Worm (Caenorhabditis elegans) whole organism, L1 larva: Measurements from ENCODE around the gene Y79H2A.4.

Source experiments
- C34B4.2 ChIP-seq: sonication (generic microtip); optimal IDR thresholded peaks from 2 replicates; lab custom pipeline; 2017; ENCODE audit warnings: mild to moderate bottlenecking, missing genetic modification characterization, missing compliant biosample characterization
- F16B12.6 ChIP-seq: fragments of 150-350 bp; optimal IDR thresholded peaks from 2 replicates; lab custom pipeline; 2014; ENCODE audit warnings: missing biosample characterization, missing genetic modification characterization
- alr-1 ChIP-seq: fragments of 200-800 bp; sonication (Bioruptor generic); optimal IDR thresholded peaks from 2 replicates; lab custom pipeline; 2018; ENCODE audit warnings: borderline replicate concordance, mild to moderate bottlenecking, missing genetic modification characterization, missing compliant biosample characterization
- ama-1 ChIP-seq: fragments of 150-350 bp; optimal IDR thresholded peaks from 2 replicates; lab custom pipeline; 2014
- blmp-1 ChIP-seq: fragments of 150-350 bp; optimal IDR thresholded peaks from 2 replicates; lab custom pipeline; 2014; ENCODE audit warnings: missing biosample characterization, missing genetic modification characterization
- ceh-63 ChIP-seq: fragments of 200-800 bp; sonication (Bioruptor generic); optimal IDR thresholded peaks from 2 replicates; lab custom pipeline; 2018; ENCODE audit warnings: mild to moderate bottlenecking, missing genetic modification characterization, missing compliant biosample characterization
- dsc-1 ChIP-seq: sonication (generic microtip); optimal IDR thresholded peaks from 2 replicates; lab custom pipeline; 2016; ENCODE audit warnings: mild to moderate bottlenecking, missing genetic modification characterization, missing compliant biosample characterization
- efl-1 ChIP-seq, 4 experiments: fragments of 150-350 bp; optimal IDR thresholded peaks in 3 of 4; peaks in 1 of 4; 1 replicate in 1 of 4; 2 replicates in 3 of 4; lab custom pipeline; 2014; ENCODE audit warnings: missing biosample characterization in 2 of 4, missing genetic modification characterization in 2 of 4, missing genetic modification reagents in 2 of 4
- elt-3 ChIP-seq, 6 experiments: fragments of 150-350 bp in 1 of 6; sonication (generic microtip); optimal IDR thresholded peaks; 2 replicates each; lab custom pipeline; 2017 to 2018; ENCODE audit warnings: missing biosample characterization in 6 of 6, missing genetic modification characterization in 6 of 6, inconsistent platforms in 1 of 6
- fkh-10 ChIP-seq: sonication (generic microtip); optimal IDR thresholded peaks from 2 replicates; lab custom pipeline; 2017; ENCODE audit warnings: missing biosample characterization, missing genetic modification reagents, missing genetic modification characterization
- fos-1 ChIP-seq: fragments of 150-350 bp; optimal IDR thresholded peaks from 2 replicates; lab custom pipeline; 2014; ENCODE audit warnings: missing biosample characterization, missing genetic modification characterization
- grh-1 ChIP-seq: fragments of 200-800 bp; sonication (Bioruptor generic); IDR thresholded peaks from 2 replicates; pipeline ENCODE4 v1.3.6; 2022; ENCODE audit warnings: missing genetic modification reagents, missing genetic modification characterization, missing compliant biosample characterization
- hlh-4 ChIP-seq: sonication (generic microtip); optimal IDR thresholded peaks from 2 replicates; lab custom pipeline; 2016; ENCODE audit warnings: mild to moderate bottlenecking, missing genetic modification characterization, missing compliant biosample characterization
- hpl-2 ChIP-seq: fragments of 150-350 bp; optimal IDR thresholded peaks from 2 replicates; lab custom pipeline; 2014; ENCODE audit warnings: missing biosample characterization, missing genetic modification reagents, missing genetic modification characterization
- jun-1 ChIP-seq: fragments of 150-350 bp; optimal IDR thresholded peaks from 2 replicates; lab custom pipeline; 2014; ENCODE audit warnings: missing biosample characterization, missing genetic modification reagents, missing genetic modification characterization
- lin-14 ChIP-seq: fragments of 200-800 bp; sonication (Bioruptor generic); optimal IDR thresholded peaks from 2 replicates; lab custom pipeline; 2018; ENCODE audit warnings: mild to moderate bottlenecking, missing genetic modification characterization, moderate library complexity, missing compliant biosample characterization
- lin-35 ChIP-seq, 2 experiments: fragments of 150-350 bp; optimal IDR thresholded peaks; 2 replicates each; lab custom pipeline; 2014; ENCODE audit warnings: missing biosample characterization in 2 of 2, missing genetic modification characterization in 2 of 2, missing genetic modification reagents in 2 of 2
- lin-39 ChIP-seq: fragments of 150-350 bp; optimal IDR thresholded peaks from 2 replicates; lab custom pipeline; 2014; ENCODE audit warnings: missing biosample characterization, missing genetic modification reagents, missing genetic modification characterization
- lsy-2 ChIP-seq, 2 experiments: fragments of 150-350 bp; optimal IDR thresholded peaks; 2 replicates each; lab custom pipeline; 2014; ENCODE audit warnings: missing biosample characterization in 2 of 2, missing genetic modification characterization in 2 of 2
- mdl-1 ChIP-seq, 2 experiments: fragments of 150-350 bp; optimal IDR thresholded peaks; 2 replicates each; lab custom pipeline; 2014 to 2017; ENCODE audit warnings: missing biosample characterization in 2 of 2, missing genetic modification characterization in 2 of 2, inconsistent platforms in 1 of 2
- nhr-11 ChIP-seq: fragments of 150-350 bp; optimal IDR thresholded peaks from 2 replicates; lab custom pipeline; 2014; ENCODE audit warnings: missing biosample characterization, missing genetic modification characterization
- nhr-20 ChIP-seq: sonication (generic microtip); optimal IDR thresholded peaks from 2 replicates; lab custom pipeline; 2016; ENCODE audit warnings: mild to moderate bottlenecking, missing genetic modification characterization, missing compliant biosample characterization
- nhr-71 ChIP-seq: sonication (generic microtip); optimal IDR thresholded peaks from 2 replicates; lab custom pipeline; 2016; ENCODE audit warnings: mild to moderate bottlenecking, missing genetic modification characterization, moderate library complexity, missing compliant biosample characterization
- nhr-77 ChIP-seq: fragments of 150-350 bp; optimal IDR thresholded peaks from 2 replicates; lab custom pipeline; 2014; ENCODE audit warnings: missing biosample characterization, missing genetic modification characterization
- nhr-84 ChIP-seq: sonication (generic microtip); optimal IDR thresholded peaks from 2 replicates; lab custom pipeline; 2017; ENCODE audit warnings: missing biosample characterization, missing genetic modification characterization
- nhr-85 ChIP-seq: sonication (generic microtip); peaks from one replicate; lab custom pipeline; 2016; ENCODE audit warnings: missing genetic modification characterization, inconsistent platforms, missing compliant biosample characterization
- nhr-90 ChIP-seq: sonication (generic microtip); optimal IDR thresholded peaks from 2 replicates; lab custom pipeline; 2016; ENCODE audit warnings: mild to moderate bottlenecking, missing genetic modification characterization, missing compliant biosample characterization; ENCODE audit not compliant: poor library complexity
- pag-3 ChIP-seq: sonication (generic microtip); optimal IDR thresholded peaks from 2 replicates; lab custom pipeline; 2017; ENCODE audit warnings: missing genetic modification characterization, mild to moderate bottlenecking, missing compliant biosample characterization, antibody characterized with exemption, borderline replicate concordance; ENCODE audit not compliant: insufficient read depth
- pqm-1 ChIP-seq: sonication (generic microtip); optimal IDR thresholded peaks from 3 replicates; lab custom pipeline; 2017; ENCODE audit warnings: missing biosample characterization, missing genetic modification characterization
- rnt-1 ChIP-seq: sonication (generic microtip); optimal IDR thresholded peaks from 2 replicates; lab custom pipeline; 2016; ENCODE audit warnings: mild to moderate bottlenecking, missing genetic modification characterization, moderate library complexity, missing compliant biosample characterization
- skn-1 ChIP-seq: fragments of 150-350 bp; optimal IDR thresholded peaks from 2 replicates; lab custom pipeline; 2014; ENCODE audit warnings: missing biosample characterization, missing genetic modification characterization
- snpc-4 ChIP-seq: fragments of 150-350 bp; optimal IDR thresholded peaks from 2 replicates; lab custom pipeline; 2014; ENCODE audit warnings: missing biosample characterization, missing genetic modification characterization
- snu-23 ChIP-seq: sonication (generic microtip); optimal IDR thresholded peaks from 2 replicates; lab custom pipeline; 2016; ENCODE audit warnings: missing genetic modification characterization, missing compliant biosample characterization
- sox-4 ChIP-seq: sonication (generic microtip); optimal IDR thresholded peaks from 2 replicates; lab custom pipeline; 2016; ENCODE audit warnings: missing genetic modification characterization, missing compliant biosample characterization
- sptf-1 ChIP-seq: fragments of 150-350 bp; optimal IDR thresholded peaks from 2 replicates; lab custom pipeline; 2014; ENCODE audit warnings: missing biosample characterization, missing genetic modification characterization
- unc-130 ChIP-seq: fragments of 150-350 bp; optimal IDR thresholded peaks from 2 replicates; lab custom pipeline; 2017; ENCODE audit warnings: missing biosample characterization, missing genetic modification characterization, inconsistent platforms
- unc-30 ChIP-seq: sonication (generic microtip); optimal IDR thresholded peaks from 2 replicates; lab custom pipeline; 2017; ENCODE audit warnings: missing biosample characterization, missing genetic modification characterization
- unc-62 ChIP-seq: fragments of 150-350 bp; optimal IDR thresholded peaks from 2 replicates; lab custom pipeline; 2014; ENCODE audit warnings: missing biosample characterization, missing genetic modification reagents, missing genetic modification characterization
- zip-4 ChIP-seq: fragments of 200-800 bp; sonication (Bioruptor generic); optimal IDR thresholded peaks from 2 replicates; lab custom pipeline; 2018; ENCODE audit warnings: mild to moderate bottlenecking, missing genetic modification characterization, moderate library complexity, missing compliant biosample characterization

The Y79H2A.4 gene

ce11 chrIII:12013054-12013453 lies 28.0 kb upstream of the Y79H2A.4 start (continued):
- TF ChIP-seq alr-1 (tag; lab: Kevin White, UChicago) (no peak), unc-30 (no peak), nhr-20 (tag; lab: Kevin White, UChicago) (no peak), nhr-85 (peak; percentile 85), zip-4 (GFP tag; lab: Kevin White, UChicago) (no peak), C34B4.2 (tag; lab: Kevin White, UChicago) (no peak), nhr-84 (tag; lab: Kevin White, UChicago) (no peak), ama-1 (lab: Kevin White, UChicago) (no peak), hpl-2 (no peak), lin-35 (GFP tag; optimal IDR thresholded peaks at IDR 0.05; lab: Kevin White, UChicago) (peak in 1 of 2 experiments; percentile 9), fos-1 (tag; lab: Kevin White, UChicago) (no peak), lin-39 (tag; lab: Kevin White, UChicago) (no peak)

- TF ChIP-seq alr-1 (tag; lab: Kevin White, UChicago) (no peak), efl-1 (optimal IDR thresholded peaks at IDR 0.05; lab: Kevin White, UChicago) (no peak), efl-1 (GFP tag; optimal IDR thresholded peaks at IDR 0.05 in 1 of 2; lab: Kevin White, UChicago) (peak in 1 of 2 experiments; percentile 7), mdl-1 (tag; optimal IDR thresholded peaks at IDR 0.05; lab: Kevin White, UChicago) (no peak), C34B4.2 (tag; lab: Kevin White, UChicago) (no peak)
Measured at ce11 chrIII:12013718-12014117, 27.4 kb upstream of the Y79H2A.4 start.

- TF ChIP-seq lin-35 (GFP tag; optimal IDR thresholded peaks at IDR 0.05; lab: Kevin White, UChicago): peak in 1 of 2 experiments; percentile 38
- peak; percentile 65 for TF ChIP-seq grh-1
- TF ChIP-seq nhr-90 (tag; lab: Kevin White, UChicago): no peak
- TF ChIP-seq snpc-4 (tag; lab: Kevin White, UChicago): no peak
- TF ChIP-seq pqm-1: no peak
- TF ChIP-seq nhr-11: no peak
- no peak for TF ChIP-seq nhr-77 (tag; lab: Kevin White, UChicago)
- TF ChIP-seq unc-130: peak; percentile 17
- no peak for TF ChIP-seq efl-1 (optimal IDR thresholded peaks at IDR 0.05; lab: Kevin White, UChicago)
- TF ChIP-seq efl-1 (GFP tag; optimal IDR thresholded peaks at IDR 0.05 in 1 of 2; lab: Kevin White, UChicago): peak in 1 of 2 experiments; percentile 75
- peak in 1 of 2 experiments; percentile 55 for TF ChIP-seq lsy-2 (tag; optimal IDR thresholded peaks at IDR 0.05; lab: Kevin White, UChicago)
- TF ChIP-seq skn-1: no peak
- no peak for TF ChIP-seq lin-39 (tag; lab: Kevin White, UChicago)
- no peak for TF ChIP-seq unc-62 (GFP tag; lab: Kevin White, UChicago)
- TF ChIP-seq nhr-85: peak; percentile 78
- peak; percentile 26 for TF ChIP-seq nhr-71 (tag; lab: Kevin White, UChicago)
- peak; percentile 33 for TF ChIP-seq snu-23
- no peak for TF ChIP-seq rnt-1
- peak; percentile 64 for TF ChIP-seq blmp-1 (tag; lab: Kevin White, UChicago)
- no peak for TF ChIP-seq C34B4.2 (tag; lab: Kevin White, UChicago)
- TF ChIP-seq pag-3 (tag; lab: Kevin White, UChicago): no peak
- TF ChIP-seq nhr-20 (tag; lab: Kevin White, UChicago): peak; percentile 28
- peak in 3 of 6 experiments; percentile 6 to 60 (median 46) for TF ChIP-seq elt-3 (tag; optimal IDR thresholded peaks at IDR 0.05; lab: Kevin White, UChicago)
- TF ChIP-seq lin-14: peak; percentile 35
Measured at ce11 chrIII:12014503-12014902, 26.6 kb upstream of the Y79H2A.4 start.

- TF ChIP-seq fkh-10 (no peak), jun-1 (no peak), sox-4 (tag; lab: Kevin White, UChicago) (no peak), sptf-1 (tag; lab: Kevin White, UChicago) (no peak), F16B12.6 (no peak), ceh-63 (GFP tag; lab: Kevin White, UChicago) (no peak), hlh-4 (tag; lab: Kevin White, UChicago) (no peak), dsc-1 (no peak), nhr-84 (tag; lab: Kevin White, UChicago) (no peak), unc-130 (no peak)
Measured at ce11 chrIII:12015183-12015582, 25.9 kb upstream of the Y79H2A.4 start.
